Fruit fly (Drosophila melanogaster): ENCODE measurements around the gene Sfp24Bb.

Gene Sfp24Bb

DNA sequence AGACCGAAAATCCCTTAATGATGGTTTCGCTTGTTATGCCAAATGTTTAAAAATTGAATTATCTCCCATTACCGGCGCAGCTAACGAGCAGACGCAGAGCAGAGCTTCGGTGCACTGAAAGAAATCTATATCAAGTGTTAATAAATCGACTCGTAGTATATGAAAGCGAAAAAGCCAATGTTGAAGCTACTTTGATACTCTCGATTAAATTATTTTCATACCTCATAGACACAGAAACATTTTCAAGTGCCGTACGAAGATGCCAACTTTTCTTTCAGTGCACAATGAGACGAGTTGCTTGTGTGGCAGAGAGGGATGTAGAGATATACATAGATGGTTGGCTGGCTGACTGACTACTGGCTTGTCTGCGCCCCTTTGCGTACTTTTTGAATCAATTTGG is 6.2 kb upstream of the Sfp24Bb start (continued):
- peak; percentile 13 for TF ChIP-seq CG2875 (GFP tag; optimal IDR thresholded peaks at IDR 0.05)
- no peak for TF ChIP-seq pb (GFP tag; optimal IDR thresholded peaks at IDR 0.05)
- TF ChIP-seq ci (GFP tag; IDR thresholded peaks at IDR 0.05) = peak; percentile 69
- TF ChIP-seq CTCF (GFP tag; optimal IDR thresholded peaks at IDR 0.05) = no peak
- TF ChIP-seq CG17385 (GFP tag; optimal IDR thresholded peaks at IDR 0.05) = no peak
- TF ChIP-seq D19B (GFP tag; optimal IDR thresholded peaks at IDR 0.05) = no peak
- TF ChIP-seq Opbp (GFP tag; IDR thresholded peaks at IDR 0.05; ENCODE audit: partially characterized antibody) = no peak
- peak; percentile 10 for TF ChIP-seq bcd (GFP tag; optimal IDR thresholded peaks at IDR 0.05)
- TF ChIP-seq Myb (GFP tag; optimal IDR thresholded peaks at IDR 0.05) = no peak
- no peak for TF ChIP-seq vfl (GFP tag; optimal IDR thresholded peaks at IDR 0.05)
- TF ChIP-seq tna (GFP tag; IDR thresholded peaks at IDR 0.05; ENCODE audit: partially characterized antibody) = no peak
- TF ChIP-seq al (GFP tag; IDR thresholded peaks at IDR 0.05) = no peak
- TF ChIP-seq sug (tag; optimal IDR thresholded peaks at IDR 0.05) = no peak
- TF ChIP-seq CG10959 (GFP tag; IDR thresholded peaks at IDR 0.05) = peak; percentile 55
- no peak for TF ChIP-seq pfk (GFP tag; optimal IDR thresholded peaks at IDR 0.05)
- no peak for TF ChIP-seq her (GFP tag; optimal IDR thresholded peaks at IDR 0.05)
- TF ChIP-seq CG32772 (GFP tag; IDR thresholded peaks at IDR 0.05) = 0 out of 2 replicates have a peak, but pooled peaks have one; percentile 7
- TF ChIP-seq dmrt99B (tag; optimal IDR thresholded peaks at IDR 0.05) = peak; percentile 57
- TF ChIP-seq CG7357 (GFP tag; IDR thresholded peaks at IDR 0.05) = peak; percentile 37; the same call in 1 of the 3 replicates
- no peak for TF ChIP-seq wek (GFP tag; optimal IDR thresholded peaks at IDR 0.05)
- no peak for TF ChIP-seq CG13775 (GFP tag; optimal IDR thresholded peaks at IDR 0.05)
- TF ChIP-seq Oaz (GFP tag; IDR thresholded peaks at IDR 0.05) = no peak
- TF ChIP-seq row (GFP tag; IDR thresholded peaks at IDR 0.05) = peak; percentile 61; the same call in 2 of the 3 replicates
- no peak for TF ChIP-seq z (GFP tag; IDR thresholded peaks at IDR 0.05)
- TF ChIP-seq Ada2b (GFP tag; IDR thresholded peaks at IDR 0.05) = no peak
- TF ChIP-seq ham (GFP tag; IDR thresholded peaks at IDR 0.05) = no peak
- TF ChIP-seq CG12391 (tag; optimal IDR thresholded peaks at IDR 0.05) = peak; percentile 29
- TF ChIP-seq CG30020 (tag; optimal IDR thresholded peaks at IDR 0.05) = no peak
- TF ChIP-seq Lhr (GFP tag; optimal IDR thresholded peaks at IDR 0.05) = peak; percentile 1
- no peak for TF ChIP-seq Meics (GFP tag; optimal IDR thresholded peaks at IDR 0.05)
- TF ChIP-seq kay (GFP tag; optimal IDR thresholded peaks at IDR 0.05) = no peak
- no peak for TF ChIP-seq CG13287 (GFP tag; IDR thresholded peaks at IDR 0.05; ENCODE audit: partially characterized antibody)
- TF ChIP-seq eve (GFP tag; optimal IDR thresholded peaks at IDR 0.05) = peak in 1 of 2 experiments; percentile 18
- TF ChIP-seq ara (GFP tag; IDR thresholded peaks at IDR 0.05) = peak; percentile 49; the same call in 1 of the 2 replicates
- TF ChIP-seq corto (GFP tag; optimal IDR thresholded peaks at IDR 0.05) = no peak
- TF ChIP-seq cwo (GFP tag; optimal IDR thresholded peaks at IDR 0.05) = no peak
- TF ChIP-seq CG9876 (GFP tag; optimal IDR thresholded peaks at IDR 0.05) = no peak
- TF ChIP-seq chn (GFP tag; optimal IDR thresholded peaks at IDR 0.05) = peak; percentile 12
- TF ChIP-seq Sry-δ (GFP tag; optimal IDR thresholded peaks at IDR 0.05) = no peak
- TF ChIP-seq CG5245 (GFP tag; optimal IDR thresholded peaks at IDR 0.05) = peak; percentile 30
- TF ChIP-seq fd64A (GFP tag; optimal IDR thresholded peaks at IDR 0.05) = peak; percentile 2
- no peak for TF ChIP-seq dan (GFP tag; IDR thresholded peaks at IDR 0.05)
- TF ChIP-seq tgo (GFP tag; IDR thresholded peaks at IDR 0.05) = no peak
- no peak for TF ChIP-seq trh (GFP tag; optimal IDR thresholded peaks at IDR 0.05)
- TF ChIP-seq CG12942 (GFP tag; optimal IDR thresholded peaks at IDR 0.05) = no peak
- peak; percentile 26 for TF ChIP-seq CG10267 (tag; optimal IDR thresholded peaks at IDR 0.05)
- no peak for TF ChIP-seq CG43689 (GFP tag; IDR thresholded peaks at IDR 0.05)
- TF ChIP-seq org-1 (GFP tag; optimal IDR thresholded peaks at IDR 0.05) = no peak
- TF ChIP-seq BEAF-32 (GFP tag; optimal IDR thresholded peaks at IDR 0.05) = no peak
- no peak for TF ChIP-seq Nf-YA (GFP tag; IDR thresholded peaks at IDR 0.05)
- TF ChIP-seq CG12219 (GFP tag; optimal IDR thresholded peaks at IDR 0.05) = peak; percentile 26
- no peak for TF ChIP-seq pros (GFP tag; optimal IDR thresholded peaks at IDR 0.05)

All from whole organism, embryonic.